Worm (Caenorhabditis elegans) whole organism, L2 larva: ENCODE results near the gene hmit-1.3.

Experiments
- C34F6.9 ChIP-seq: fragments of 150-350 bp; optimal IDR thresholded peaks from 2 replicates; lab custom pipeline; 2014; ENCODE audit warnings: missing biosample characterization, missing genetic modification characterization
- F13H6.1 ChIP-seq: sonication (generic microtip); optimal IDR thresholded peaks from 2 replicates; lab custom pipeline; 2016; ENCODE audit warnings: missing genetic modification characterization, missing compliant biosample characterization
- R02D3.7 ChIP-seq: fragments of 150-350 bp; optimal IDR thresholded peaks from 2 replicates; lab custom pipeline; 2014; ENCODE audit warnings: missing biosample characterization, missing genetic modification characterization
- ZK546.5 ChIP-seq: sonication (generic microtip); optimal IDR thresholded peaks from 2 replicates; lab custom pipeline; 2017; ENCODE audit warnings: missing biosample characterization, missing genetic modification characterization
- alr-1 ChIP-seq: fragments of 150-350 bp; optimal IDR thresholded peaks from 2 replicates; lab custom pipeline; 2014; ENCODE audit warnings: missing biosample characterization, missing genetic modification characterization
- aly-2 ChIP-seq: fragments of 150-350 bp; optimal IDR thresholded peaks from 2 replicates; lab custom pipeline; 2014; ENCODE audit warnings: missing biosample characterization, missing genetic modification characterization
- ama-1 ChIP-seq: fragments of 150-350 bp; optimal IDR thresholded peaks from 2 replicates; lab custom pipeline; 2018; ENCODE audit warnings: inconsistent platforms
- ceh-16 ChIP-seq: fragments of 150-350 bp; optimal IDR thresholded peaks from 2 replicates; lab custom pipeline; 2014; ENCODE audit warnings: missing biosample characterization, missing genetic modification characterization
- crh-2 ChIP-seq: sonication (generic microtip); optimal IDR thresholded peaks from 2 replicates; lab custom pipeline; 2017; ENCODE audit warnings: missing biosample characterization, missing genetic modification characterization
- dmd-4 ChIP-seq: sonication (generic microtip); optimal IDR thresholded peaks from 2 replicates; lab custom pipeline; 2017; ENCODE audit warnings: missing biosample characterization, missing genetic modification characterization
- egl-27 ChIP-seq: sonication (generic microtip); optimal IDR thresholded peaks from 3 replicates; lab custom pipeline; 2017; ENCODE audit warnings: missing biosample characterization, missing genetic modification reagents, missing genetic modification characterization
- fos-1 ChIP-seq: fragments of 150-350 bp; optimal IDR thresholded peaks from 2 replicates; lab custom pipeline; 2014; ENCODE audit warnings: missing biosample characterization, missing genetic modification characterization
- gmeb-1 ChIP-seq: fragments of 150-350 bp; optimal IDR thresholded peaks from 2 replicates; lab custom pipeline; 2014; ENCODE audit warnings: missing biosample characterization, missing genetic modification characterization
- lin-13 ChIP-seq: fragments of 150-350 bp; optimal IDR thresholded peaks from 2 replicates; lab custom pipeline; 2014; ENCODE audit warnings: missing biosample characterization, missing genetic modification reagents, missing genetic modification characterization
- lin-39 ChIP-seq: fragments of 150-350 bp; optimal IDR thresholded peaks from 2 replicates; lab custom pipeline; 2014; ENCODE audit warnings: missing biosample characterization, missing genetic modification reagents, missing genetic modification characterization
- lsy-2 ChIP-seq, 2 experiments: fragments of 150-350 bp in 1 of 2; sonication (generic microtip) in 1 of 2; optimal IDR thresholded peaks; 2 replicates each; lab custom pipeline; 2014 to 2017; ENCODE audit warnings: missing biosample characterization in 2 of 2, missing genetic modification characterization in 2 of 2
- mab-5 ChIP-seq: fragments of 150-350 bp; optimal IDR thresholded peaks from 2 replicates; lab custom pipeline; 2014; ENCODE audit warnings: missing biosample characterization, missing genetic modification characterization
- mbf-1 ChIP-seq: sonication (generic microtip); optimal IDR thresholded peaks from 2 replicates; lab custom pipeline; 2017; ENCODE audit warnings: missing biosample characterization, missing genetic modification characterization
- nhr-10 ChIP-seq: sonication (generic microtip); optimal IDR thresholded peaks from 2 replicates; lab custom pipeline; 2017; ENCODE audit warnings: missing biosample characterization, missing genetic modification characterization
- nhr-11 ChIP-seq: fragments of 150-350 bp; optimal IDR thresholded peaks from 2 replicates; lab custom pipeline; 2014; ENCODE audit warnings: missing biosample characterization, missing genetic modification characterization
- nhr-12 ChIP-seq: fragments of 150-350 bp; optimal IDR thresholded peaks from 2 replicates; lab custom pipeline; 2014; ENCODE audit warnings: missing biosample characterization, missing genetic modification characterization
- nhr-129 ChIP-seq: fragments of 150-350 bp; optimal IDR thresholded peaks from 2 replicates; lab custom pipeline; 2014; ENCODE audit warnings: missing biosample characterization, missing genetic modification characterization
- nhr-21 ChIP-seq: fragments of 150-350 bp; optimal IDR thresholded peaks from 2 replicates; lab custom pipeline; 2014; ENCODE audit warnings: missing biosample characterization, missing genetic modification characterization
- nhr-23 ChIP-seq: fragments of 150-350 bp; optimal IDR thresholded peaks from 2 replicates; lab custom pipeline; 2014; ENCODE audit warnings: missing biosample characterization, missing genetic modification reagents, missing genetic modification characterization
- nhr-237 ChIP-seq: fragments of 150-350 bp; optimal IDR thresholded peaks from 2 replicates; lab custom pipeline; 2014; ENCODE audit warnings: missing biosample characterization, missing genetic modification characterization
- nhr-25 ChIP-seq: fragments of 150-350 bp; sonication (generic microtip); optimal IDR thresholded peaks from 3 replicates; lab custom pipeline; 2014; ENCODE audit warnings: missing biosample characterization, missing genetic modification characterization
- nhr-6 ChIP-seq: fragments of 150-350 bp; optimal IDR thresholded peaks from 2 replicates; lab custom pipeline; 2014; ENCODE audit warnings: missing biosample characterization, missing genetic modification characterization
- peb-1 ChIP-seq: fragments of 150-350 bp; optimal IDR thresholded peaks from 2 replicates; lab custom pipeline; 2014; ENCODE audit warnings: missing biosample characterization, missing genetic modification characterization
- sem-4 ChIP-seq: fragments of 150-350 bp; optimal IDR thresholded peaks from 2 replicates; lab custom pipeline; 2014; ENCODE audit warnings: missing biosample characterization, missing genetic modification reagents, missing genetic modification characterization
- skn-1 ChIP-seq: sonication (generic microtip); optimal IDR thresholded peaks from 2 replicates; lab custom pipeline; 2017; ENCODE audit warnings: missing biosample characterization, missing genetic modification characterization
- sma-3 ChIP-seq: sonication (generic microtip); optimal IDR thresholded peaks from 2 replicates; lab custom pipeline; 2016; ENCODE audit warnings: missing genetic modification reagents, missing genetic modification characterization, missing compliant biosample characterization
- snpc-4 ChIP-seq: fragments of 150-350 bp; optimal IDR thresholded peaks from 2 replicates; lab custom pipeline; 2014; ENCODE audit warnings: missing biosample characterization, missing genetic modification characterization
- unc-39 ChIP-seq: fragments of 150-350 bp; optimal IDR thresholded peaks from 2 replicates; lab custom pipeline; 2014; ENCODE audit warnings: missing biosample characterization, missing genetic modification characterization
- unc-55 ChIP-seq: fragments of 150-350 bp; sonication (generic microtip); optimal IDR thresholded peaks from 3 replicates; lab custom pipeline; 2014; ENCODE audit warnings: missing biosample characterization, missing genetic modification reagents, missing genetic modification characterization
- unc-62 ChIP-seq: fragments of 150-350 bp; optimal IDR thresholded peaks from 2 replicates; lab custom pipeline; 2014; ENCODE audit warnings: missing biosample characterization, missing genetic modification reagents, missing genetic modification characterization
- zag-1 ChIP-seq: fragments of 150-350 bp; optimal IDR thresholded peaks from 2 replicates; lab custom pipeline; 2014; ENCODE audit warnings: missing biosample characterization, missing genetic modification characterization
- ztf-1 ChIP-seq: fragments of 200-800 bp; sonication (Bioruptor generic); conservative IDR thresholded peaks from 2 replicates; pipeline ENCODE4 v1.3.6; 2022; ENCODE audit warnings: missing genetic modification characterization, missing compliant biosample characterization
- ztf-11 ChIP-seq: sonication (generic microtip); optimal IDR thresholded peaks from 2 replicates; lab custom pipeline; 2017; ENCODE audit warnings: missing biosample characterization, missing genetic modification characterization
- ztf-4 ChIP-seq: fragments of 150-350 bp; optimal IDR thresholded peaks from 2 replicates; lab custom pipeline; 2014; ENCODE audit warnings: missing biosample characterization, missing genetic modification characterization

Gene hmit-1.3

ce11 chrIII:3476245-3476644 lies 43.2 kb downstream of the hmit-1.3 start:
- TF ChIP-seq nhr-23 (tag; lab: Kevin White, UChicago) (no peak), mab-5 (tag; lab: Kevin White, UChicago) (no peak), ztf-4 (tag; lab: Kevin White, UChicago) (no peak), ztf-11 (tag; lab: Kevin White, UChicago) (no peak), sma-3 (GFP tag; lab: Kevin White, UChicago) (peak; percentile 60), nhr-10 (tag; lab: Kevin White, UChicago) (no peak), nhr-11 (tag; lab: Kevin White, UChicago) (no peak), R02D3.7 (tag; lab: Kevin White, UChicago) (no peak), egl-27 (tag; lab: Kevin White, UChicago) (no peak), crh-2 (tag; lab: Kevin White, UChicago) (no peak), alr-1 (tag; lab: Kevin White, UChicago) (no peak), nhr-237 (tag; lab: Kevin White, UChicago) (no peak), peb-1 (tag; lab: Kevin White, UChicago) (no peak), C34F6.9 (tag; lab: Kevin White, UChicago) (peak; percentile 6), nhr-12 (tag; lab: Kevin White, UChicago) (no peak), gmeb-1 (tag; lab: Kevin White, UChicago) (peak; percentile 0), dmd-4 (tag; lab: Kevin White, UChicago) (no peak), unc-55 (GFP tag; lab: Kevin White, UChicago) (peak; percentile 29), nhr-6 (tag; lab: Kevin White, UChicago) (no peak), lin-13 (GFP tag; lab: Kevin White, UChicago) (no peak), nhr-129 (no peak), zag-1 (tag; lab: Kevin White, UChicago) (no peak), lin-39 (tag; lab: Kevin White, UChicago) (no peak), nhr-21 (no peak), sem-4 (tag; lab: Kevin White, UChicago) (no peak), unc-39 (tag; lab: Kevin White, UChicago) (no peak), ztf-1 (GFP tag; lab: Robert Waterston, UW) (no peak), lsy-2 (tag; optimal IDR thresholded peaks at IDR 0.05; lab: Kevin White, UChicago) (peak in 1 of 2 experiments; percentile 39)

- TF ChIP-seq aly-2 (no peak), crh-2 (tag; lab: Kevin White, UChicago) (no peak), ztf-1 (GFP tag; lab: Robert Waterston, UW) (no peak), nhr-21 (no peak), nhr-10 (tag; lab: Kevin White, UChicago) (no peak), nhr-25 (tag; lab: Kevin White, UChicago) (no peak), unc-62 (GFP tag; lab: Kevin White, UChicago) (no peak), ZK546.5 (no peak), ztf-11 (tag; lab: Kevin White, UChicago) (no peak), lin-13 (GFP tag; lab: Kevin White, UChicago) (no peak), F13H6.1 (tag; lab: Kevin White, UChicago) (no peak), mbf-1 (tag; lab: Kevin White, UChicago) (no peak), ceh-16 (no peak), snpc-4 (tag; lab: Kevin White, UChicago) (no peak), lin-39 (tag; lab: Kevin White, UChicago) (no peak), egl-27 (tag; lab: Kevin White, UChicago) (no peak), skn-1 (tag; lab: Kevin White, UChicago) (no peak), ama-1 (lab: Kevin White, UChicago) (no peak), sma-3 (GFP tag; lab: Kevin White, UChicago) (no peak), nhr-12 (tag; lab: Kevin White, UChicago) (no peak)
These were observed 43.9 kb downstream of the hmit-1.3 start, which contains the start of gene C34C12.9 for ce11 chrIII:3475497-3475896. TSS of gene C34C12.9 (minus strand) at chrIII:3475512.

- TF ChIP-seq nhr-21 = no peak
- no peak for TF ChIP-seq nhr-6 (tag; lab: Kevin White, UChicago)
- peak; percentile 79 for TF ChIP-seq fos-1
These were observed 44.4 kb downstream of the hmit-1.3 start for ce11 chrIII:3475014-3475413.
